Fruit fly (Drosophila melanogaster) whole organism, adult: ENCODE results near the gene hfp.

Experiments
- CG11617 ChIP-seq: fragments of 200-800 bp; sonication (Bioruptor generic); optimal IDR thresholded peaks from 2 replicates; lab custom pipeline; 2017; ENCODE audit warnings: mild to moderate bottlenecking, missing biosample characterization, missing genetic modification reagents, missing genetic modification characterization
- CG12768 ChIP-seq: fragments of 200-800 bp; sonication (Bioruptor generic); optimal IDR thresholded peaks from 2 replicates; lab custom pipeline; 2017; ENCODE audit warnings: missing biosample characterization, missing genetic modification characterization, mild to moderate bottlenecking, moderate library complexity, missing genetic modification reagents
- CG33017 ChIP-seq: fragments of 200-800 bp; sonication (Bioruptor generic); optimal IDR thresholded peaks from 2 replicates; lab custom pipeline; 2018; ENCODE audit warnings: missing biosample characterization, mild to moderate bottlenecking, missing genetic modification characterization, moderate library complexity
- CG5204 ChIP-seq: fragments of 200-800 bp; sonication (Bioruptor generic); optimal IDR thresholded peaks from 2 replicates; lab custom pipeline; 2016; ENCODE audit warnings: missing biosample characterization, missing genetic modification characterization
- CG7045 ChIP-seq: fragments of 200-800 bp; sonication (Bioruptor generic); optimal IDR thresholded peaks from 2 replicates; lab custom pipeline; 2017; ENCODE audit warnings: missing biosample characterization, mild to moderate bottlenecking, missing genetic modification characterization
- CG7101 ChIP-seq: fragments of 200-800 bp; sonication (Bioruptor generic); optimal IDR thresholded peaks from 2 replicates; lab custom pipeline; 2018; ENCODE audit warnings: missing biosample characterization, mild to moderate bottlenecking, missing genetic modification characterization, moderate library complexity
- Clk ChIP-seq: fragments of 200-800 bp; sonication (Bioruptor generic); optimal IDR thresholded peaks from 2 replicates; lab custom pipeline; 2017; ENCODE audit warnings: missing biosample characterization, missing genetic modification characterization
- Hr96 ChIP-seq: fragments of 200-800 bp; sonication (Bioruptor generic); optimal IDR thresholded peaks from 2 replicates; lab custom pipeline; 2016; ENCODE audit warnings: missing biosample characterization, missing genetic modification characterization
- bab1 ChIP-seq: fragments of 200-800 bp; sonication (Bioruptor generic); optimal IDR thresholded peaks from 3 replicates; lab custom pipeline; 2019; ENCODE audit warnings: missing biosample characterization, mild to moderate bottlenecking, missing genetic modification characterization, moderate library complexity
- cnc ChIP-seq, 2 experiments: fragments of >200 bp; optimal IDR thresholded peaks; 2 replicates each; lab custom pipeline; 2017
- pad ChIP-seq: fragments of 200-800 bp; sonication (Bioruptor generic); optimal IDR thresholded peaks from 3 replicates; lab custom pipeline; 2017; ENCODE audit warnings: missing biosample characterization, missing genetic modification characterization, mild to moderate bottlenecking, moderate library complexity, missing genetic modification reagents

dm6 chr3L:1496408-1496807, 6.0 kb downstream of the hfp start, which contains the start of gene CG12084:
- TF ChIP-seq Clk (GFP tag; lab: Kevin White, UChicago) (no peak), cnc (optimal IDR thresholded peaks at IDR 0.05; lab: Kevin White, UChicago) (no peak), Hr96 (GFP tag; lab: Kevin White, UChicago) (no peak), CG33017 (tag; lab: Kevin White, UChicago) (no peak), pad (GFP tag; lab: Kevin White, UChicago) (no peak), bab1 (GFP tag; lab: Kevin White, UChicago) (peak; percentile 40), CG12768 (no peak), CG7101 (tag; lab: Kevin White, UChicago) (no peak), CG5204 (no peak), CG7045 (GFP tag; lab: Kevin White, UChicago) (no peak), CG11617 (GFP tag; lab: Kevin White, UChicago) (no peak)
